Fruit fly (Drosophila melanogaster) whole organism, embryonic: Measurements from ENCODE around the gene GlnRS.

Experiments
- Ada2b ChIP-seq: fragments of 200-800 bp; sonication (Bioruptor generic); IDR thresholded peaks from 2 replicates; pipeline ENCODE4 v1.3.6; 2022; ENCODE audit warnings: missing biosample characterization, missing genetic modification characterization
- Asciz ChIP-seq: fragments of 200-800 bp; sonication (Bioruptor generic); optimal IDR thresholded peaks from 2 replicates; lab custom pipeline; 2017; ENCODE audit warnings: missing biosample characterization, mild to moderate bottlenecking, missing genetic modification characterization, missing genetic modification reagents
- CG10654 ChIP-seq: fragments of 200-800 bp; sonication (Bioruptor generic); optimal IDR thresholded peaks from 2 replicates; lab custom pipeline; 2016; ENCODE audit warnings: missing biosample characterization, missing genetic modification characterization
- CG11085 ChIP-seq: fragments of 200-800 bp; sonication (Bioruptor generic); IDR thresholded peaks from 2 replicates; pipeline ENCODE4 v1.3.6; 2022; ENCODE audit warnings: missing biosample characterization, missing genetic modification characterization
- CG11247 ChIP-seq: fragments of 200-800 bp; sonication (Bioruptor generic); IDR thresholded peaks from 2 replicates; pipeline ENCODE4 v1.3.6; 2022; ENCODE audit warnings: missing biosample characterization, missing genetic modification characterization
- CG11696 ChIP-seq: fragments of 200-800 bp; sonication (Bioruptor generic); IDR thresholded peaks from 2 replicates; pipeline ENCODE4 v1.3.6; 2022; ENCODE audit warnings: missing biosample characterization, missing genetic modification characterization
- CG14014 ChIP-seq: fragments of 200-800 bp; sonication (Bioruptor generic); IDR thresholded peaks from 2 replicates; pipeline ENCODE4 v1.3.6; 2022; ENCODE audit warnings: missing biosample characterization, missing genetic modification characterization
- CG14710 ChIP-seq: fragments of 200-800 bp; sonication (Bioruptor generic); optimal IDR thresholded peaks from 3 replicates; lab custom pipeline; 2019; ENCODE audit warnings: missing biosample characterization, mild to moderate bottlenecking, missing genetic modification characterization, moderate library complexity
- CG14965 ChIP-seq: fragments of 200-800 bp; sonication (Bioruptor generic); optimal IDR thresholded peaks from 2 replicates; lab custom pipeline; 2016; ENCODE audit warnings: missing biosample characterization, missing genetic modification characterization, borderline replicate concordance
- CG1602 ChIP-seq: fragments of 200-800 bp; sonication (Bioruptor generic); optimal IDR thresholded peaks from 3 replicates; lab custom pipeline; 2016; ENCODE audit warnings: missing biosample characterization, missing genetic modification characterization
- CG1792 ChIP-seq: fragments of 200-800 bp; sonication (Bioruptor generic); optimal IDR thresholded peaks from 2 replicates; lab custom pipeline; 2016; ENCODE audit warnings: missing biosample characterization, missing genetic modification characterization
- CG18476 ChIP-seq: fragments of 200-800 bp; sonication (Bioruptor generic); optimal IDR thresholded peaks from 2 replicates; lab custom pipeline; 2016; ENCODE audit warnings: missing biosample characterization, mild to moderate bottlenecking, missing genetic modification characterization
- CG31441 ChIP-seq: fragments of 200-800 bp; sonication (Bioruptor generic); IDR thresholded peaks from 2 replicates; pipeline ENCODE4 v1.3.6; 2022; ENCODE audit warnings: missing biosample characterization, missing genetic modification characterization
- CG33557 ChIP-seq: fragments of 200-800 bp; sonication (Bioruptor generic); optimal IDR thresholded peaks from 2 replicates; lab custom pipeline; 2019; ENCODE audit warnings: missing biosample characterization, mild to moderate bottlenecking, missing genetic modification characterization, moderate library complexity
- CG34422 ChIP-seq: fragments of 200-800 bp; sonication (Bioruptor generic); IDR thresholded peaks from 3 replicates; pipeline ENCODE4 v1.3.6; 2022; ENCODE audit warnings: missing biosample characterization, missing genetic modification characterization
- CG3995 ChIP-seq: fragments of 200-800 bp; sonication (Bioruptor generic); optimal IDR thresholded peaks from 3 replicates; lab custom pipeline; 2016; ENCODE audit warnings: missing biosample characterization, missing genetic modification characterization
- CG42726 ChIP-seq: fragments of 200-800 bp; sonication (Bioruptor generic); IDR thresholded peaks from 2 replicates; pipeline ENCODE4 v1.3.6; 2022; ENCODE audit warnings: missing biosample characterization, missing genetic modification characterization; ENCODE audit not compliant: partially characterized antibody
- CG6683 ChIP-seq: fragments of 200-800 bp; sonication (Bioruptor generic); optimal IDR thresholded peaks from 2 replicates; lab custom pipeline; 2017; ENCODE audit warnings: missing biosample characterization, mild to moderate bottlenecking, missing genetic modification characterization, missing genetic modification reagents
- CG6854 ChIP-seq: fragments of 200-800 bp; sonication (Bioruptor generic); optimal IDR thresholded peaks from 3 replicates; lab custom pipeline; 2017; ENCODE audit warnings: missing biosample characterization, mild to moderate bottlenecking, missing genetic modification characterization
- CG7963 ChIP-seq: fragments of 200-800 bp; sonication (Bioruptor generic); IDR thresholded peaks from 3 replicates; pipeline ENCODE4 v1.3.6; 2022; ENCODE audit warnings: missing biosample characterization, missing genetic modification characterization; ENCODE audit not compliant: partially characterized antibody
- CG9727 ChIP-seq: fragments of 200-800 bp; sonication (Bioruptor generic); optimal IDR thresholded peaks from 3 replicates; lab custom pipeline; 2017; ENCODE audit warnings: missing biosample characterization, mild to moderate bottlenecking, missing genetic modification characterization
- CTCF ChIP-seq: fragments of 200-800 bp; sonication (Bioruptor generic); optimal IDR thresholded peaks from 2 replicates; lab custom pipeline; 2017; ENCODE audit warnings: missing biosample characterization, mild to moderate bottlenecking, missing genetic modification characterization, moderate library complexity
- Chrac-16 ChIP-seq: fragments of 200-800 bp; sonication (Bioruptor generic); optimal IDR thresholded peaks from 3 replicates; lab custom pipeline; 2016; ENCODE audit warnings: missing biosample characterization, missing genetic modification characterization
- E2f1 ChIP-seq: fragments of 200-800 bp; sonication (Bioruptor generic); IDR thresholded peaks from 2 replicates; pipeline ENCODE4 v1.3.6; 2022; ENCODE audit warnings: missing biosample characterization, missing genetic modification characterization
- Eip74EF ChIP-seq, 2 experiments: fragments of 200-800 bp in 1 of 2; fragments of >200 bp in 1 of 2; sonication (Bioruptor generic) in 1 of 2; optimal IDR thresholded peaks; 2 replicates each; lab custom pipeline; 2017 to 2019; ENCODE audit warnings: missing biosample characterization in 2 of 2, missing genetic modification characterization in 2 of 2, mild to moderate bottlenecking in 1 of 2, moderate library complexity in 1 of 2
- Elba2 ChIP-seq: fragments of 200-800 bp; sonication (Bioruptor generic); optimal IDR thresholded peaks from 3 replicates; lab custom pipeline; 2016; ENCODE audit warnings: missing biosample characterization, missing genetic modification characterization
- Ets65A ChIP-seq: fragments of 200-800 bp; sonication (Bioruptor generic); peaks from one replicate; lab custom pipeline; 2016; ENCODE audit warnings: missing biosample characterization, missing genetic modification characterization
- H15 ChIP-seq: fragments of 200-800 bp; sonication (Bioruptor generic); IDR thresholded peaks from 3 replicates; pipeline ENCODE4 v1.3.6; 2022; ENCODE audit warnings: missing biosample characterization, missing genetic modification characterization
- HmgZ ChIP-seq: fragments of 200-800 bp; sonication (Bioruptor generic); optimal IDR thresholded peaks from 2 replicates; lab custom pipeline; 2018; ENCODE audit warnings: missing biosample characterization, mild to moderate bottlenecking, missing genetic modification characterization
- Hmx ChIP-seq: fragments of 200-800 bp; sonication (Bioruptor generic); optimal IDR thresholded peaks from 2 replicates; lab custom pipeline; 2016; ENCODE audit warnings: missing biosample characterization, missing genetic modification characterization
- Hr78 ChIP-seq, 2 experiments: fragments of 200-800 bp in 1 of 2; fragments of >200 bp in 1 of 2; sonication (Bioruptor generic) in 1 of 2; optimal IDR thresholded peaks; 2 replicates each; lab custom pipeline; 2017 to 2019; ENCODE audit warnings: missing biosample characterization in 2 of 2, missing genetic modification characterization in 2 of 2, mild to moderate bottlenecking in 1 of 2, moderate library complexity in 1 of 2
- Mrtf ChIP-seq: fragments of 200-800 bp; sonication (Bioruptor generic); IDR thresholded peaks from 3 replicates; pipeline ENCODE4 v1.3.6; 2022; ENCODE audit warnings: missing biosample characterization, missing genetic modification characterization
- Nf-YC ChIP-seq: fragments of 200-800 bp; optimal IDR thresholded peaks from 3 replicates; lab custom pipeline; 2019; ENCODE audit warnings: missing biosample characterization, mild to moderate bottlenecking, missing genetic modification characterization, moderate library complexity
- Poxn ChIP-seq: fragments of 200-800 bp; sonication (Bioruptor generic); IDR thresholded peaks from 2 replicates; pipeline ENCODE4 v1.3.6; 2022; ENCODE audit warnings: missing biosample characterization, missing genetic modification characterization
- Ravus ChIP-seq: fragments of 200-800 bp; sonication (Bioruptor generic); IDR thresholded peaks from 2 replicates; pipeline ENCODE4 v1.3.6; 2022; ENCODE audit warnings: missing biosample characterization, missing genetic modification characterization
- Six4 ChIP-seq: fragments of 200-800 bp; sonication (Bioruptor generic); optimal IDR thresholded peaks from 2 replicates; lab custom pipeline; 2016; ENCODE audit warnings: missing biosample characterization, missing genetic modification characterization
- Trl ChIP-seq, 3 experiments: fragments of >200 bp in 2 of 3; fragments of 200-800 bp in 1 of 3; sonication (Bioruptor generic) in 1 of 3; optimal IDR thresholded peaks; 2 replicates in 1 of 3; 3 replicates in 2 of 3; lab custom pipeline; 2016 to 2017; ENCODE audit warnings: missing biosample characterization in 1 of 3, missing genetic modification characterization in 1 of 3
- bbx ChIP-seq: fragments of 200-800 bp; sonication (Bioruptor generic); IDR thresholded peaks from 2 replicates; pipeline ENCODE4 v1.3.6; 2022; ENCODE audit warnings: missing biosample characterization, missing genetic modification characterization; ENCODE audit not compliant: partially characterized antibody
- bigmax ChIP-seq: fragments of 200-800 bp; sonication (Bioruptor generic); optimal IDR thresholded peaks from 2 replicates; lab custom pipeline; 2018; ENCODE audit warnings: missing biosample characterization, mild to moderate bottlenecking, missing genetic modification characterization
- cad ChIP-seq: fragments of >200 bp; optimal IDR thresholded peaks from 2 replicates; lab custom pipeline; 2017; ENCODE audit warnings: missing biosample characterization, missing genetic modification characterization
- disco-r ChIP-seq: fragments of 200-800 bp; sonication (Bioruptor generic); optimal IDR thresholded peaks from 2 replicates; lab custom pipeline; 2016; ENCODE audit warnings: missing biosample characterization, missing genetic modification characterization
- en ChIP-seq: fragments of 200-800 bp; sonication (Bioruptor generic); optimal IDR thresholded peaks from 2 replicates; lab custom pipeline; 2016; ENCODE audit warnings: missing biosample characterization, missing genetic modification characterization
- ftz-f1 ChIP-seq: fragments of 200-800 bp; sonication (Bioruptor generic); optimal IDR thresholded peaks from 2 replicates; lab custom pipeline; 2016; ENCODE audit warnings: missing biosample characterization, missing genetic modification characterization
- h ChIP-seq: fragments of >200 bp; optimal IDR thresholded peaks from 2 replicates; lab custom pipeline; 2017
- jumu ChIP-seq: fragments of 200-800 bp; sonication (Bioruptor generic); optimal IDR thresholded peaks from 3 replicates; lab custom pipeline; 2016; ENCODE audit warnings: missing biosample characterization, missing genetic modification characterization
- nmo ChIP-seq: fragments of 200-800 bp; sonication (Bioruptor generic); optimal IDR thresholded peaks from 2 replicates; lab custom pipeline; 2018; ENCODE audit warnings: missing biosample characterization, mild to moderate bottlenecking, missing genetic modification characterization, moderate library complexity
- sna ChIP-seq: fragments of 200-800 bp; sonication (Bioruptor generic); IDR thresholded peaks from 2 replicates; pipeline ENCODE4 v1.3.6; 2022; ENCODE audit warnings: missing biosample characterization, missing genetic modification characterization; ENCODE audit not compliant: partially characterized antibody
- sr ChIP-seq: fragments of 200-800 bp; sonication (Bioruptor generic); IDR thresholded peaks from 3 replicates; pipeline ENCODE4 v1.3.6; 2022; ENCODE audit warnings: missing biosample characterization, missing genetic modification characterization
- stwl ChIP-seq: fragments of 200-800 bp; sonication (Bioruptor generic); optimal IDR thresholded peaks from 3 replicates; lab custom pipeline; 2018; ENCODE audit warnings: missing biosample characterization, mild to moderate bottlenecking, missing genetic modification characterization, moderate library complexity
- tgo ChIP-seq: fragments of 200-800 bp; sonication (Bioruptor generic); IDR thresholded peaks from 3 replicates; pipeline ENCODE4 v1.3.6; 2022; ENCODE audit warnings: missing biosample characterization, missing genetic modification characterization
- wek ChIP-seq: fragments of 200-800 bp; sonication (Bioruptor generic); optimal IDR thresholded peaks from 3 replicates; lab custom pipeline; 2018; ENCODE audit warnings: missing biosample characterization, mild to moderate bottlenecking, missing genetic modification characterization, moderate library complexity

GlnRS gene

dm6 chr3R:25215123-25215522 lies 50.4 kb downstream of the GlnRS start, which contains the start of gene Saysd1 (continued):
- no peak for TF ChIP-seq H15 (GFP tag; lab: Robert Waterston, UW)
- no peak for TF ChIP-seq CG3995 (GFP tag; lab: Kevin White, UChicago)
- TF ChIP-seq Six4 (GFP tag; lab: Kevin White, UChicago), result peak; percentile 13
- TF ChIP-seq stwl (tag; lab: Kevin White, UChicago), result peak; percentile 83
- TF ChIP-seq CG14710, result peak; percentile 25
- no peak for TF ChIP-seq bigmax (GFP tag; lab: Kevin White, UChicago)
- 0 out of 2 replicates have a peak, but pooled peaks have one; percentile 28 for TF ChIP-seq E2f1
- peak; percentile 21; the same call in 2 of the 3 replicates for TF ChIP-seq tgo
- peak; percentile 11 for TF ChIP-seq CG33557 (GFP tag; lab: Kevin White, UChicago)
- TF ChIP-seq CG7963 (GFP tag; lab: Robert Waterston, UW), result peak; percentile 90
- TF ChIP-seq disco-r (GFP tag; lab: Kevin White, UChicago), result no peak
- TF ChIP-seq Asciz (GFP tag; lab: Kevin White, UChicago), result peak; percentile 28
- peak; percentile 26 for TF ChIP-seq nmo (GFP tag; lab: Kevin White, UChicago)
- TF ChIP-seq Ravus (GFP tag; lab: Robert Waterston, UW), result no peak
- peak; percentile 92 for TF ChIP-seq bbx (GFP tag; lab: Robert Waterston, UW)
- no peak for TF ChIP-seq CG6854
- 0 out of 2 replicates have a peak, but pooled peaks have one; percentile 8 for TF ChIP-seq CG11085 (GFP tag; lab: Robert Waterston, UW)
- TF ChIP-seq CG31441 (GFP tag; lab: Robert Waterston, UW), result peak; percentile 21; the same call in 1 of the 2 replicates
- no peak for TF ChIP-seq Chrac-16
- no peak for TF ChIP-seq Poxn (GFP tag; lab: Robert Waterston, UW)
- TF ChIP-seq Ada2b, result peak; percentile 48; the same call in 1 of the 2 replicates
- TF ChIP-seq Hr78 (GFP tag; optimal IDR thresholded peaks at IDR 0.05; lab: Kevin White, UChicago), result no peak
- TF ChIP-seq CG14014 (GFP tag; lab: Robert Waterston, UW), result no peak
- TF ChIP-seq CG6683 (GFP tag; lab: Kevin White, UChicago), result no peak
- peak; percentile 37 for TF ChIP-seq CG9727 (GFP tag; lab: Kevin White, UChicago)
- TF ChIP-seq sr (GFP tag; lab: Robert Waterston, UW), result no peak
- peak; percentile 50 for TF ChIP-seq Ets65A (GFP tag; lab: Kevin White, UChicago)
- TF ChIP-seq jumu, result peak; percentile 16
- no peak for TF ChIP-seq CG1602 (GFP tag; lab: Kevin White, UChicago)
- TF ChIP-seq sna (GFP tag; lab: Robert Waterston, UW), result peak; percentile 88
- TF ChIP-seq Elba2 (GFP tag; lab: Kevin White, UChicago), result no peak
- TF ChIP-seq cad, result no peak
- peak; percentile 1 for TF ChIP-seq CG1792
- peak; percentile 62 for TF ChIP-seq CG11247 (GFP tag; lab: Robert Waterston, UW)
- TF ChIP-seq CG10654 (GFP tag; lab: Kevin White, UChicago), result no peak
- no peak for TF ChIP-seq Eip74EF (GFP tag; optimal IDR thresholded peaks at IDR 0.05; lab: Kevin White, UChicago)
- peak; percentile 29; the same call in 1 of the 2 replicates for TF ChIP-seq CG42726 (GFP tag; lab: Robert Waterston, UW)
- TF ChIP-seq Mrtf (GFP tag; lab: Robert Waterston, UW), result no peak
- no peak for TF ChIP-seq CG14965 (GFP tag; lab: Kevin White, UChicago)
- no peak for TF ChIP-seq en (GFP tag; lab: Kevin White, UChicago)
- TF ChIP-seq CG34422 (GFP tag; lab: Robert Waterston, UW), result no peak; the same call in 2 of the 3 replicates
- TF ChIP-seq ftz-f1, result peak; percentile 33
- TF ChIP-seq h (lab: Kevin White, UChicago), result no peak
- TF ChIP-seq Hmx (GFP tag; lab: Kevin White, UChicago), result peak; percentile 10
- no peak for TF ChIP-seq Trl (optimal IDR thresholded peaks at IDR 0.05; lab: Kevin White, UChicago)
- peak; percentile 11 for TF ChIP-seq Trl (GFP tag; optimal IDR thresholded peaks at IDR 0.05; lab: Kevin White, UChicago)
- TF ChIP-seq CG11696, result no peak
- TF ChIP-seq CG18476 (GFP tag; lab: Kevin White, UChicago), result peak; percentile 11
- TF ChIP-seq Nf-YC (tag; lab: Kevin White, UChicago), result peak; percentile 5
- peak; percentile 62 for TF ChIP-seq wek
- TF ChIP-seq CTCF (GFP tag; lab: Kevin White, UChicago), result no peak
- peak; percentile 31 for TF ChIP-seq HmgZ
